Worm (Caenorhabditis elegans): ENCODE data around the gene F43G6.10.
A peak's percentile ranks its signal among the peaks of the same experiment; 100 is the strongest.

Gene F43G6.10

DNA sequence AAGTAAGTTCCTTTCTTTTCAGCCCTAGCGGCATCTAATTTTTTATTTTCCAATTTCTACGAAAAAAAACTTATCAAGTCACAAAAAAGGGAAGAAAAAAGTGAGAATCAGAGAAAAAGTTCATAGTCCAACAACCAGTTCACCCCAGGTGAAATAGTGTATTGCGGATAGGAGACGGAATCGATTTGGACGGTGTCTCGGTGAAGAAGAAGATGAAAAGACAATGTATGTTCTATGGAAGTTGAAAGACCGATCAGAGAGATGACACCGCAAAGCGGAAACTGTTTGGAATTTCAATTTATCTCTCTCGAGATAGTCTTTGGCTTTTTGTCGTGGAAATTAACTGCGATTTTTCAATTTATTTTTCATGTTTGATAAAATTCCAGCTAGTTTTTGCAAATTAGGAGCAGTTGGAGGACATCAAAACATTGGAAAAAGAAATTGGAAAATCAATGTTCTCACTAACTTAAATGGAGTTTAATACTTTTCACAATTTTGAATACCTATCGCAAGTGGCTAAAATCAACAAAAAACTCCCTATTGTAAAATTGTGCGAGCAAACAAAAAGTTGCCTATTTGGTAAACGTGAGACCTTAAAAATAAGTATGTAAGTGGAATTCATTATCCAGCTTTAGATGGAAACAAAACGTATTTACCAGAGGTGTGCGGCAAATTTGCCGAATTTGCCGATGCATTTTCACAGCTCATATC is 43.2 kb downstream of the F43G6.10 start:
- TF ChIP-seq hlh-30 (tag; optimal IDR thresholded peaks at IDR 0.05; ENCODE audit: insufficient read depth) (no peak), ceh-9 (tag; optimal IDR thresholded peaks at IDR 0.05) (no peak), hlh-8 (tag; optimal IDR thresholded peaks at IDR 0.05) (no peak), ceh-22 (tag; optimal IDR thresholded peaks at IDR 0.05) (no peak)

DNA sequence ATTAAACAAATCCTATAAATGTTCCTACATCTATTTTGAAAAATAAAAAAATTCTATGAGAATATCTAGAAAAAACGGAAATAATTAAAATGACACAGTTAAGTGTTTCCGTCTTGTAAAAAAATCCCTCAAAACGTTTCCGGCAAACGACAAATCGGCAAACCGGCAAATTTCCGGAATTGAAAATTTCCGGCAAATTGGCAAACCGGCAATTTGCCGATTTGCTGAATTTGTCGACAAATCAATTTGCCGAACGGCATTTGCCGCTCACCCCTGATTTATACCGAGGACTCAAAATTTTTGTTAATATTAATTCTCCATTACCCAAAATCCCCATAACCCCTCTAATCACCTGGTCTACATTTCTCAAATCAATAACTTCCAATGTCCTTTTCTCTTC is 44.0 kb downstream of the F43G6.10 start:
- no peak for TF ChIP-seq zip-5 (tag; optimal IDR thresholded peaks at IDR 0.05)
- no peak for TF ChIP-seq ets-4 (tag; optimal IDR thresholded peaks at IDR 0.05)
- TF ChIP-seq elt-4 (tag; optimal IDR thresholded peaks at IDR 0.05): no peak
- TF ChIP-seq pat-9 (tag; optimal IDR thresholded peaks at IDR 0.05): no peak
- TF ChIP-seq hlh-13 (GFP tag; optimal IDR thresholded peaks at IDR 0.05): no peak
- no peak for TF ChIP-seq K02D7.2 (tag; optimal IDR thresholded peaks at IDR 0.05)
- TF ChIP-seq pqm-1 (tag; optimal IDR thresholded peaks at IDR 0.05): no peak
- TF ChIP-seq pha-4 (tag; optimal IDR thresholded peaks at IDR 0.05): no peak
- no peak for TF ChIP-seq lim-6 (tag; optimal IDR thresholded peaks at IDR 0.05)
- TF ChIP-seq ceh-45 (GFP tag; IDR thresholded peaks at IDR 0.05): no peak

DNA sequence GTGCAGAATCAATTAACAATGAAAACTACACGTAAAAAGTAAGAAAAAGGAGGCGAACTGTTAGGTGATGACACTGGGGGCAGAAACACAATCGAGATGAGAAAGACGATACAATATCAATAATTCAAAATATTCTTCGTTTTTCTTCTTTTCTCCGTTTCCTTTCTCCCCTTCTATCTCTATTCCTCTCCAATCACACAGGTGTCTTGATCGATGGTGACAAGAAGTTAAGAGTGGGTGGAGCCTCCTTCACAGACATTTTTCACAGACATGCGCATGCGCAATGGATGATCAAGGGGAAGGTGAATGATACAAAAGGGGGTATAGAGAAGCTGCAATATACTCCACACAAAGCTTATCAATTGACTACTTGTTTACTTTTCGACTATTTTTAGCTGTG is 45.6 kb downstream of the F43G6.10 start:
- TF ChIP-seq unc-86 (tag; optimal IDR thresholded peaks at IDR 0.05): no peak

DNA sequence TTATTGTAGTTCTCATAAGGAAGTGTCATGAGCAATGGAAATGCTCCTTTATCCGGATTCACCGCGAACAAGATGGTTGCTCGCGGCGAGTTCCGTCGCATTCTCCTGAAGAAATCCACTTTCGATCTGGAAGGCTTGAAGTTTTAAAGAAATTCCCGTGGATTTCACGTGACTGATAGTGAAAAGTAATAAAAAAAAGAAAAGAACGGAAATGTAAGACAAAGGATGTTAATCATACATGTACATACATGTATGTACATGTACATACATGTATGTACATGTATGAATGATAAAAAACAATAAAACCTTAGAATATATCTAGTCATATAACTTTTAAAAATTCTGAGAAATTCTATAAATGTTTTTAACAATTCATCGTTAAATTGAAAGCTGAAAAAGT is 47.2 kb downstream of the F43G6.10 start, which contains the start of gene clh-1:
TSS of gene clh-1 (minus strand) at position 101 of the 400 bp plus-strand sequence.
- no peak for TF ChIP-seq pat-9 (tag; optimal IDR thresholded peaks at IDR 0.05)
- no peak for TF ChIP-seq K09A11.1 (tag; optimal IDR thresholded peaks at IDR 0.05; ENCODE audit: insufficient read depth)

DNA sequence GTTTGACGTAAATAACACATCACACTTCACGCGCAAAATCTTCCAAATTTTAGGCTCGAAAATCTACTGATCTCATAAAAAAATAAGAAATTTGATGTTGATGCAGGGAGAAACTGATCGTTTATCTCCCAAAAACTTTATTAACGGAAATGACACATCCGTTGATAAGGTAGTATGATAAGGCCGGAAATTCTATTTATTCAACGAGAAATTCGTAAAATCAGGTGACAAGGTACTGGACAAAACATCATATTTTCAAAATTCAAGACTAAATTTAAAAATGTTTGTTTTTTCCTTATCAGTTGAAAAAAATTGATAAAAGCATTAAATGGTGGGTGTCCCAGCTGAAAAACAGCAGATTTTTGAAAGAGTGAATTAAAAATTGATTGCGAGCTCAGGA is 50.7 kb downstream of the F43G6.10 start:
- TF ChIP-seq elt-2 (tag; optimal IDR thresholded peaks at IDR 0.05): peak; percentile 26
- no peak for TF ChIP-seq K02D7.2 (tag; optimal IDR thresholded peaks at IDR 0.05)
- no peak for TF ChIP-seq pax-1 (tag; optimal IDR thresholded peaks at IDR 0.05)
